Fruit fly (Drosophila melanogaster) whole organism, embryonic: ENCODE data around the gene TwdlQ.

Experiments used
- Blimp-1 ChIP-seq: fragments of 200-800 bp; sonication (Bioruptor generic); optimal IDR thresholded peaks from 3 replicates; lab custom pipeline; 2018; ENCODE audit warnings: missing biosample characterization, missing genetic modification characterization, mild to moderate bottlenecking, moderate library complexity, missing genetic modification reagents
- CG10959 ChIP-seq: fragments of 200-800 bp; sonication (Bioruptor generic); IDR thresholded peaks from 2 replicates; pipeline ENCODE4 v1.3.6; 2022; ENCODE audit warnings: missing biosample characterization, missing genetic modification characterization
- CG14860 ChIP-seq: fragments of 200-800 bp; sonication (Bioruptor generic); IDR thresholded peaks from 3 replicates; pipeline ENCODE4 v1.3.6; 2022; ENCODE audit warnings: missing biosample characterization, missing genetic modification characterization; ENCODE audit not compliant: partially characterized antibody
- CG15269 ChIP-seq: fragments of 200-800 bp; sonication (Bioruptor generic); optimal IDR thresholded peaks from 2 replicates; lab custom pipeline; 2018; ENCODE audit warnings: missing biosample characterization, mild to moderate bottlenecking, missing genetic modification characterization, moderate library complexity
- CG16813 ChIP-seq: fragments of 200-800 bp; sonication (Bioruptor generic); IDR thresholded peaks from 3 replicates; pipeline ENCODE4 v1.3.6; 2022; ENCODE audit warnings: missing biosample characterization, missing genetic modification characterization; ENCODE audit not compliant: partially characterized antibody
- CG2875 ChIP-seq: fragments of 200-800 bp; sonication (Bioruptor generic); optimal IDR thresholded peaks from 2 replicates; lab custom pipeline; 2017; ENCODE audit warnings: missing biosample characterization, mild to moderate bottlenecking, missing genetic modification characterization, missing genetic modification reagents
- CG33213 ChIP-seq: fragments of 200-800 bp; sonication (Bioruptor generic); optimal IDR thresholded peaks from 3 replicates; lab custom pipeline; 2016; ENCODE audit warnings: missing biosample characterization, missing genetic modification characterization
- CG4617 ChIP-seq: fragments of 200-800 bp; sonication (Bioruptor generic); optimal IDR thresholded peaks from 3 replicates; lab custom pipeline; 2016; ENCODE audit warnings: missing biosample characterization, missing genetic modification characterization, borderline replicate concordance
- CG4820 ChIP-seq: fragments of 200-800 bp; sonication (Bioruptor generic); optimal IDR thresholded peaks from 3 replicates; lab custom pipeline; 2016; ENCODE audit warnings: missing biosample characterization, missing genetic modification characterization
- CG7786 ChIP-seq: fragments of 200-800 bp; sonication (Bioruptor generic); optimal IDR thresholded peaks from 2 replicates; lab custom pipeline; 2016; ENCODE audit warnings: missing biosample characterization, missing genetic modification characterization
- CG8478 ChIP-seq: fragments of >200 bp; optimal IDR thresholded peaks from 2 replicates; lab custom pipeline; 2018
- CTCF ChIP-seq: fragments of 200-800 bp; sonication (Bioruptor generic); optimal IDR thresholded peaks from 2 replicates; lab custom pipeline; 2017; ENCODE audit warnings: missing biosample characterization, mild to moderate bottlenecking, missing genetic modification characterization, moderate library complexity
- Camta ChIP-seq: fragments of 200-800 bp; sonication (Bioruptor generic); optimal IDR thresholded peaks from 2 replicates; lab custom pipeline; 2016; ENCODE audit warnings: missing biosample characterization, missing genetic modification characterization
- Dbx ChIP-seq: fragments of 200-800 bp; sonication (Bioruptor generic); IDR thresholded peaks from 3 replicates; pipeline ENCODE4 v1.3.6; 2022; ENCODE audit warnings: missing biosample characterization, missing genetic modification characterization
- Dll ChIP-seq: fragments of 200-800 bp; sonication (Bioruptor generic); IDR thresholded peaks from 4 replicates; pipeline ENCODE4 v1.3.6; 2022; ENCODE audit warnings: missing biosample characterization, missing genetic modification characterization; ENCODE audit not compliant: partially characterized antibody
- Dp ChIP-seq: fragments of 200-800 bp; sonication (Bioruptor generic); optimal IDR thresholded peaks from 2 replicates; lab custom pipeline; 2018; ENCODE audit warnings: missing biosample characterization, mild to moderate bottlenecking, missing genetic modification characterization, moderate library complexity
- Dref ChIP-seq: fragments of 200-800 bp; sonication (Bioruptor generic); IDR thresholded peaks from 2 replicates; pipeline ENCODE4 v1.3.6; 2022; ENCODE audit warnings: missing biosample characterization, missing genetic modification characterization
- E2f2 ChIP-seq: fragments of 200-800 bp; sonication (Bioruptor generic); IDR thresholded peaks from 2 replicates; pipeline ENCODE4 v1.3.6; 2022; ENCODE audit warnings: missing biosample characterization, missing genetic modification characterization
- Elba2 ChIP-seq: fragments of 200-800 bp; sonication (Bioruptor generic); optimal IDR thresholded peaks from 3 replicates; lab custom pipeline; 2016; ENCODE audit warnings: missing biosample characterization, missing genetic modification characterization
- Gsc ChIP-seq: fragments of 200-800 bp; sonication (Bioruptor generic); IDR thresholded peaks from 2 replicates; pipeline ENCODE4 v1.3.6; 2022; ENCODE audit warnings: missing biosample characterization, missing genetic modification characterization
- Gug ChIP-seq: fragments of 200-800 bp; sonication (Bioruptor generic); IDR thresholded peaks from 4 replicates; pipeline ENCODE4 v1.3.6; 2022; ENCODE audit warnings: missing biosample characterization, missing genetic modification characterization
- HLH4C ChIP-seq: fragments of 200-800 bp; sonication (Bioruptor generic); IDR thresholded peaks from 3 replicates; pipeline ENCODE4 v1.3.6; 2022; ENCODE audit warnings: missing biosample characterization, missing genetic modification characterization; ENCODE audit not compliant: partially characterized antibody
- Lhr ChIP-seq: fragments of 200-800 bp; sonication (Bioruptor generic); optimal IDR thresholded peaks from 3 replicates; lab custom pipeline; 2017; ENCODE audit warnings: mild to moderate bottlenecking, missing biosample characterization, missing genetic modification reagents, missing genetic modification characterization
- Mes4 ChIP-seq: fragments of 200-800 bp; sonication (Bioruptor generic); optimal IDR thresholded peaks from 2 replicates; lab custom pipeline; 2016; ENCODE audit warnings: missing biosample characterization, missing genetic modification characterization
- NC2α ChIP-seq: fragments of 200-800 bp; sonication (Bioruptor generic); optimal IDR thresholded peaks from 2 replicates; lab custom pipeline; 2016; ENCODE audit warnings: missing biosample characterization, missing genetic modification characterization
- Opbp ChIP-seq: fragments of 200-800 bp; sonication (Bioruptor generic); IDR thresholded peaks from 3 replicates; pipeline ENCODE4 v1.3.6; 2022; ENCODE audit warnings: missing biosample characterization, missing genetic modification characterization; ENCODE audit not compliant: partially characterized antibody
- PHDP ChIP-seq: fragments of 200-800 bp; sonication (Bioruptor generic); optimal IDR thresholded peaks from 3 replicates; lab custom pipeline; 2018; ENCODE audit warnings: missing biosample characterization, mild to moderate bottlenecking, missing genetic modification characterization, moderate library complexity
- Poxn ChIP-seq: fragments of 200-800 bp; sonication (Bioruptor generic); IDR thresholded peaks from 2 replicates; pipeline ENCODE4 v1.3.6; 2022; ENCODE audit warnings: missing biosample characterization, missing genetic modification characterization
- Scr ChIP-seq: fragments of 200-800 bp; sonication (Bioruptor generic); IDR thresholded peaks from 2 replicates; pipeline ENCODE4 v1.3.6; 2022; ENCODE audit warnings: missing biosample characterization, missing genetic modification characterization; ENCODE audit not compliant: partially characterized antibody
- Sox100B ChIP-seq: fragments of 200-800 bp; sonication (Bioruptor generic); optimal IDR thresholded peaks from 3 replicates; lab custom pipeline; 2018; ENCODE audit warnings: missing biosample characterization, mild to moderate bottlenecking, missing genetic modification characterization
- Trl ChIP-seq, 3 experiments: fragments of >200 bp in 2 of 3; fragments of 200-800 bp in 1 of 3; sonication (Bioruptor generic) in 1 of 3; optimal IDR thresholded peaks; 2 replicates in 1 of 3; 3 replicates in 2 of 3; lab custom pipeline; 2016 to 2017; ENCODE audit warnings: missing biosample characterization in 1 of 3, missing genetic modification characterization in 1 of 3
- ab ChIP-seq: fragments of 200-800 bp; sonication (Bioruptor generic); optimal IDR thresholded peaks from 2 replicates; lab custom pipeline; 2016; ENCODE audit warnings: missing biosample characterization, missing genetic modification characterization
- ase ChIP-seq: fragments of 200-800 bp; sonication (Bioruptor generic); IDR thresholded peaks from 3 replicates; pipeline ENCODE4 v1.3.6; 2022; ENCODE audit warnings: missing biosample characterization, missing genetic modification characterization
- bcd ChIP-seq: fragments of 200-800 bp; sonication (Bioruptor generic); optimal IDR thresholded peaks from 2 replicates; lab custom pipeline; 2017; ENCODE audit warnings: missing biosample characterization, mild to moderate bottlenecking, missing genetic modification characterization
- dati ChIP-seq: fragments of 200-800 bp; sonication (Bioruptor generic); IDR thresholded peaks from 2 replicates; pipeline ENCODE4 v1.3.6; 2022; ENCODE audit warnings: missing biosample characterization, missing genetic modification characterization
- grau ChIP-seq: fragments of 200-800 bp; optimal IDR thresholded peaks from 3 replicates; lab custom pipeline; 2019; ENCODE audit warnings: missing biosample characterization, mild to moderate bottlenecking, missing genetic modification characterization, moderate library complexity
- gsb-n ChIP-seq: fragments of 200-800 bp; sonication (Bioruptor generic); optimal IDR thresholded peaks from 3 replicates; lab custom pipeline; 2018; ENCODE audit warnings: missing biosample characterization, mild to moderate bottlenecking, missing genetic modification characterization
- h ChIP-seq: fragments of >200 bp; optimal IDR thresholded peaks from 2 replicates; lab custom pipeline; 2017
- hbn ChIP-seq: fragments of 200-800 bp; sonication (Bioruptor generic); IDR thresholded peaks from 2 replicates; pipeline ENCODE4 v1.3.6; 2022; ENCODE audit warnings: missing biosample characterization, missing genetic modification characterization; ENCODE audit not compliant: partially characterized antibody
- ind ChIP-seq: fragments of 200-800 bp; sonication (Bioruptor generic); optimal IDR thresholded peaks from 3 replicates; lab custom pipeline; 2016; ENCODE audit warnings: missing biosample characterization, missing genetic modification characterization
- lilli ChIP-seq: fragments of 200-800 bp; sonication (Bioruptor generic); optimal IDR thresholded peaks from 3 replicates; lab custom pipeline; 2016; ENCODE audit warnings: missing biosample characterization, missing genetic modification characterization
- pho ChIP-seq: fragments of 200-800 bp; sonication (Bioruptor generic); optimal IDR thresholded peaks from 2 replicates; lab custom pipeline; 2016; ENCODE audit warnings: missing biosample characterization, missing genetic modification characterization
- psq ChIP-seq: fragments of 200-800 bp; sonication (Bioruptor generic); optimal IDR thresholded peaks from 2 replicates; lab custom pipeline; 2017; ENCODE audit warnings: missing biosample characterization, missing genetic modification characterization
- row ChIP-seq: fragments of 200-800 bp; sonication (Bioruptor generic); IDR thresholded peaks from 3 replicates; pipeline ENCODE4 v1.3.6; 2022; ENCODE audit warnings: missing biosample characterization, missing genetic modification characterization
- sens-2 ChIP-seq: fragments of 200-800 bp; sonication (Bioruptor generic); IDR thresholded peaks from 2 replicates; pipeline ENCODE4 v1.3.6; 2022; ENCODE audit warnings: missing biosample characterization, missing genetic modification characterization
- slbo ChIP-seq: fragments of 200-800 bp; sonication (Bioruptor generic); IDR thresholded peaks from 2 replicates; pipeline ENCODE4 v1.3.6; 2022; ENCODE audit warnings: missing biosample characterization, missing genetic modification characterization
- tll ChIP-seq, 2 experiments: fragments of 200-800 bp in 1 of 2; fragments of >200 bp in 1 of 2; sonication (Bioruptor generic) in 1 of 2; optimal IDR thresholded peaks; 2 replicates each; lab custom pipeline; 2017 to 2019; ENCODE audit warnings: missing biosample characterization in 2 of 2, missing genetic modification characterization in 2 of 2, mild to moderate bottlenecking in 1 of 2, moderate library complexity in 1 of 2
- tna ChIP-seq: fragments of 200-800 bp; sonication (Bioruptor generic); IDR thresholded peaks from 2 replicates; pipeline ENCODE4 v1.3.6; 2022; ENCODE audit warnings: missing biosample characterization, missing genetic modification characterization; ENCODE audit not compliant: partially characterized antibody
- unc-4 ChIP-seq: fragments of 200-800 bp; sonication (Bioruptor generic); IDR thresholded peaks from 2 replicates; pipeline ENCODE4 v1.3.6; 2022; ENCODE audit warnings: missing biosample characterization, missing genetic modification characterization; ENCODE audit not compliant: partially characterized antibody
- unpg ChIP-seq: fragments of 200-800 bp; sonication (Bioruptor generic); optimal IDR thresholded peaks from 3 replicates; lab custom pipeline; 2018; ENCODE audit warnings: missing biosample characterization, mild to moderate bottlenecking, missing genetic modification characterization, moderate library complexity

Gene TwdlQ

DNA sequence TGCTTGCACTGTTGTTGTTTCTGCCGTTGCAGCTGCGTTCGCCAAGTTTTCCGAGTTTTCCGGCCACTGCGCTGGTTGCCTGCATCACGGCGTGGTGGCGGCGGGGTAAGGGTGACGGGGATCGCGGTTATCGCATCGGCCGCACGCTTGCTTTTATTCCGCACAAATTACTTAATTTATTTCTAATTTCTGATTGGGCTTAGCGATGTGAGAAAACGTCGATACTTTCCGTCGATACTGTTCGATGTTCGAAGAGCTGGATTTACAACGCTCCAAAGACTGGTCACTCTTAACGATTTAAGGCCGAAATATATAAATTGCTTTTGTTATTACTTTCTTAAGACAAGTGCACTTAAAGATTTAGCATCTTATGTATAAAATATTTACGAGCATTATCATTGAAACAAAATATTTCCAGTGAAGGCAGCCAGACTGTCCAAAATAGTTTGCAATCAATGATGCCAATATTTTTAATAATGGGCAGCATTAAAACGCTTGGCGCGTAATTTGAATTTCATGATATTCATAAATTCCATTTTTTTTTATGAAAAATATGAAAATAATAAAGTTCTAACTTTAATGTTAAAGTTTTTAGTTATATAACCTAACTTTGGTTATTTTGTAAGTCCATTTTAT, 31.7 kb upstream of the TwdlQ start, which contains the start of gene CG6420 (continued):
- TF ChIP-seq ab, result no peak
- TF ChIP-seq gsb-n (tag; lab: Kevin White, UChicago), result no peak
- no peak for TF ChIP-seq unpg
- TF ChIP-seq slbo (GFP tag; lab: Robert Waterston, UW), result no peak
- no peak for TF ChIP-seq CG10959 (GFP tag; lab: Robert Waterston, UW)
- no peak for TF ChIP-seq CG4820
- TF ChIP-seq CG8478, result no peak
- TF ChIP-seq tna (GFP tag; lab: Robert Waterston, UW), result peak; percentile 68
- TF ChIP-seq CTCF (GFP tag; lab: Kevin White, UChicago), result no peak
- no peak for TF ChIP-seq CG33213 (GFP tag; lab: Kevin White, UChicago)
- no peak for TF ChIP-seq Mes4 (GFP tag; lab: Kevin White, UChicago)
- TF ChIP-seq CG4617 (GFP tag; lab: Kevin White, UChicago), result peak; percentile 78
- peak; percentile 88 for TF ChIP-seq CG16813 (GFP tag; lab: Robert Waterston, UW)
- peak; percentile 87 for TF ChIP-seq Opbp (GFP tag; lab: Robert Waterston, UW)
- peak; percentile 79 for TF ChIP-seq HLH4C (GFP tag; lab: Robert Waterston, UW)
- peak; percentile 90 for TF ChIP-seq Dll
- TF ChIP-seq Gsc (GFP tag; lab: Robert Waterston, UW), result no peak
- TF ChIP-seq E2f2 (GFP tag; lab: Robert Waterston, UW), result peak; percentile 98
- no peak for TF ChIP-seq Poxn (GFP tag; lab: Robert Waterston, UW)
- no peak for TF ChIP-seq CG2875
- no peak for TF ChIP-seq Camta (GFP tag; lab: Kevin White, UChicago)
- peak; percentile 62 for TF ChIP-seq Lhr (GFP tag; lab: Kevin White, UChicago)
- no peak for TF ChIP-seq NC2α (GFP tag; lab: Kevin White, UChicago)
- no peak for TF ChIP-seq lilli
- 0 out of 3 replicates have a peak, but pooled peaks have one; percentile 10 for TF ChIP-seq Dbx (GFP tag; lab: Robert Waterston, UW)
- no peak for TF ChIP-seq psq (GFP tag; lab: Kevin White, UChicago)
- TF ChIP-seq Trl (optimal IDR thresholded peaks at IDR 0.05; lab: Kevin White, UChicago), result peak in 1 of 2 experiments; percentile 28
- TF ChIP-seq Trl (GFP tag; optimal IDR thresholded peaks at IDR 0.05; lab: Kevin White, UChicago), result no peak
- no peak for TF ChIP-seq ind (GFP tag; lab: Kevin White, UChicago)
- TF ChIP-seq h (lab: Kevin White, UChicago), result no peak
- TF ChIP-seq Scr (GFP tag; lab: Robert Waterston, UW), result peak; percentile 89
- TF ChIP-seq ase, result no peak
- TF ChIP-seq pho, result no peak
- no peak for TF ChIP-seq Blimp-1 (GFP tag; lab: Kevin White, UChicago)
- TF ChIP-seq PHDP (tag; lab: Kevin White, UChicago), result no peak
- TF ChIP-seq grau, result no peak
- TF ChIP-seq hbn (GFP tag; lab: Robert Waterston, UW), result peak; percentile 91
- TF ChIP-seq dati, result no peak
- peak; percentile 89 for TF ChIP-seq unc-4 (GFP tag; lab: Robert Waterston, UW)
- peak; percentile 54; the same call in 1 of the 3 replicates for TF ChIP-seq row
- no peak for TF ChIP-seq bcd
- TF ChIP-seq Gug (GFP tag; lab: Robert Waterston, UW), result no peak
- TF ChIP-seq Dref (GFP tag; lab: Robert Waterston, UW), result peak; percentile 70
- no peak for TF ChIP-seq tll (GFP tag; optimal IDR thresholded peaks at IDR 0.05; lab: Kevin White, UChicago)
- no peak for TF ChIP-seq Sox100B (GFP tag; lab: Kevin White, UChicago)
- no peak for TF ChIP-seq CG15269 (tag; lab: Kevin White, UChicago)
- TF ChIP-seq Dp, result peak; percentile 87
- no peak for TF ChIP-seq CG7786 (GFP tag; lab: Kevin White, UChicago)
- peak; percentile 84 for TF ChIP-seq Elba2 (GFP tag; lab: Kevin White, UChicago)
- peak; percentile 62 for TF ChIP-seq CG14860 (GFP tag; lab: Robert Waterston, UW)
- TF ChIP-seq sens-2 (GFP tag; lab: Robert Waterston, UW), result no peak
